Fruit fly (Drosophila melanogaster) whole organism, prepupa: Measurements from ENCODE around the gene Pgant5.
A peak's percentile ranks its signal among the peaks of the same experiment; 100 is the strongest.

Experiments
- Blimp-1 ChIP-seq: fragments of 200-800 bp; sonication (Bioruptor generic); optimal IDR thresholded peaks from 3 replicates; lab custom pipeline; 2017; ENCODE audit warnings: missing biosample characterization, missing genetic modification characterization, mild to moderate bottlenecking, moderate library complexity, missing genetic modification reagents
- CG10631 ChIP-seq: fragments of 200-800 bp; sonication (Bioruptor generic); optimal IDR thresholded peaks from 2 replicates; lab custom pipeline; 2016; ENCODE audit warnings: missing biosample characterization, missing genetic modification characterization
- CG11294 ChIP-seq: fragments of 200-800 bp; sonication (Bioruptor generic); IDR thresholded peaks from 2 replicates; pipeline ENCODE4 v1.3.6; 2022; ENCODE audit warnings: missing biosample characterization, missing genetic modification characterization
- CG11762 ChIP-seq: fragments of 200-800 bp; sonication (Bioruptor generic); optimal IDR thresholded peaks from 3 replicates; lab custom pipeline; 2016; ENCODE audit warnings: missing biosample characterization, missing genetic modification characterization; ENCODE audit not compliant: insufficient read depth
- CG1621 ChIP-seq: fragments of 200-800 bp; sonication (Bioruptor generic); optimal IDR thresholded peaks from 3 replicates; lab custom pipeline; 2018; ENCODE audit warnings: missing biosample characterization, mild to moderate bottlenecking, missing genetic modification characterization
- CG16779 ChIP-seq: fragments of 200-800 bp; sonication (Bioruptor generic); optimal IDR thresholded peaks from 3 replicates; lab custom pipeline; 2017; ENCODE audit warnings: missing biosample characterization, mild to moderate bottlenecking, missing genetic modification characterization
- CG31627 ChIP-seq: fragments of 200-800 bp; sonication (Bioruptor generic); optimal IDR thresholded peaks from 3 replicates; lab custom pipeline; 2016; ENCODE audit warnings: missing biosample characterization, missing genetic modification characterization
- CG32006 ChIP-seq: fragments of 200-800 bp; sonication (Bioruptor generic); optimal IDR thresholded peaks from 3 replicates; lab custom pipeline; 2017; ENCODE audit warnings: missing biosample characterization, mild to moderate bottlenecking, missing genetic modification characterization
- CG3919 ChIP-seq: fragments of 200-800 bp; sonication (Bioruptor generic); optimal IDR thresholded peaks from 3 replicates; lab custom pipeline; 2016; ENCODE audit warnings: missing biosample characterization, missing genetic modification characterization
- CG4318 ChIP-seq: fragments of 200-800 bp; sonication (Bioruptor generic); optimal IDR thresholded peaks from 3 replicates; lab custom pipeline; 2017; ENCODE audit warnings: missing biosample characterization, mild to moderate bottlenecking, missing genetic modification characterization
- CG6276 ChIP-seq: fragments of 200-800 bp; sonication (Bioruptor generic); optimal IDR thresholded peaks from 2 replicates; lab custom pipeline; 2017; ENCODE audit warnings: missing biosample characterization, mild to moderate bottlenecking, missing genetic modification characterization
- CG6792 ChIP-seq: fragments of 200-800 bp; sonication (Bioruptor generic); optimal IDR thresholded peaks from 3 replicates; lab custom pipeline; 2016; ENCODE audit warnings: missing biosample characterization, missing genetic modification characterization
- CG7368 ChIP-seq: fragments of 200-800 bp; sonication (Bioruptor generic); optimal IDR thresholded peaks from 3 replicates; lab custom pipeline; 2016; ENCODE audit warnings: missing biosample characterization, missing genetic modification characterization
- CG8119 ChIP-seq: fragments of 200-800 bp; sonication (Bioruptor generic); IDR thresholded peaks from 3 replicates; pipeline ENCODE4 v1.3.6; 2022; ENCODE audit warnings: missing biosample characterization, missing genetic modification characterization
- CG8632 ChIP-seq: fragments of 200-800 bp; sonication (Bioruptor generic); optimal IDR thresholded peaks from 3 replicates; lab custom pipeline; 2016; ENCODE audit warnings: missing biosample characterization, missing genetic modification characterization
- Eip78C ChIP-seq: fragments of 200-800 bp; sonication (Bioruptor generic); peaks from one replicate; lab custom pipeline; 2016; ENCODE audit warnings: missing biosample characterization, missing genetic modification characterization
- Eip93F ChIP-seq: fragments of 200-800 bp; sonication (Bioruptor generic); optimal IDR thresholded peaks from 2 replicates; lab custom pipeline; 2016; ENCODE audit warnings: missing biosample characterization, mild to moderate bottlenecking, missing genetic modification characterization
- Gug ChIP-seq: fragments of 200-800 bp; sonication (Bioruptor generic); IDR thresholded peaks from 2 replicates; pipeline ENCODE4 v1.3.6; 2022; ENCODE audit warnings: missing biosample characterization, missing genetic modification characterization
- Hr38 ChIP-seq: sonication (Bioruptor generic); optimal IDR thresholded peaks from 2 replicates; lab custom pipeline; 2016; ENCODE audit warnings: missing biosample characterization, missing genetic modification characterization
- Hr39 ChIP-seq: fragments of 200-800 bp; sonication (Bioruptor generic); optimal IDR thresholded peaks from 2 replicates; lab custom pipeline; 2016; ENCODE audit warnings: missing biosample characterization, missing genetic modification characterization
- Lpt ChIP-seq: fragments of 200-800 bp; sonication (Bioruptor generic); optimal IDR thresholded peaks from 3 replicates; lab custom pipeline; 2016; ENCODE audit warnings: missing biosample characterization, missing genetic modification characterization
- Met ChIP-seq: fragments of 200-800 bp; sonication (Bioruptor generic); optimal IDR thresholded peaks from 3 replicates; lab custom pipeline; 2016; ENCODE audit warnings: missing biosample characterization, missing genetic modification characterization
- OdsH ChIP-seq: fragments of 200-800 bp; sonication (Bioruptor generic); optimal IDR thresholded peaks from 3 replicates; lab custom pipeline; 2016; ENCODE audit warnings: missing biosample characterization, missing genetic modification characterization
- Sox102F ChIP-seq: fragments of 200-800 bp; sonication (Bioruptor generic); optimal IDR thresholded peaks from 2 replicates; lab custom pipeline; 2016; ENCODE audit warnings: missing biosample characterization, mild to moderate bottlenecking, missing genetic modification characterization
- Sox14 ChIP-seq: fragments of 200-800 bp; sonication (Bioruptor generic); optimal IDR thresholded peaks from 3 replicates; lab custom pipeline; 2016; ENCODE audit warnings: missing biosample characterization, missing genetic modification characterization
- Sox15 ChIP-seq: fragments of 200-800 bp; sonication (Bioruptor generic); optimal IDR thresholded peaks from 3 replicates; lab custom pipeline; 2016; ENCODE audit warnings: missing biosample characterization, missing genetic modification characterization
- dac ChIP-seq: fragments of 200-800 bp; sonication (Bioruptor generic); optimal IDR thresholded peaks from 2 replicates; lab custom pipeline; 2017; ENCODE audit warnings: missing biosample characterization, mild to moderate bottlenecking, missing genetic modification characterization
- dsx ChIP-seq: fragments of 200-800 bp; optimal IDR thresholded peaks from 3 replicates; lab custom pipeline; 2019; ENCODE audit warnings: missing biosample characterization, mild to moderate bottlenecking, missing genetic modification characterization, moderate library complexity; ENCODE audit not compliant: poor library complexity, severe bottlenecking
- eg ChIP-seq: fragments of 200-800 bp; sonication (Bioruptor generic); IDR thresholded peaks from 3 replicates; pipeline ENCODE4 v1.3.6; 2022; ENCODE audit warnings: missing biosample characterization, missing genetic modification characterization
- fd85E ChIP-seq: fragments of 200-800 bp; sonication (Bioruptor generic); optimal IDR thresholded peaks from 3 replicates; lab custom pipeline; 2016; ENCODE audit warnings: missing biosample characterization, missing genetic modification characterization
- fkh ChIP-seq: fragments of 200-800 bp; sonication (Bioruptor generic); optimal IDR thresholded peaks from 3 replicates; lab custom pipeline; 2017; ENCODE audit warnings: missing biosample characterization, mild to moderate bottlenecking, missing genetic modification characterization, moderate library complexity
- net ChIP-seq: fragments of 200-800 bp; sonication (Bioruptor generic); optimal IDR thresholded peaks from 3 replicates; lab custom pipeline; 2016; ENCODE audit warnings: missing biosample characterization, missing genetic modification characterization
- ss ChIP-seq, 2 experiments: fragments of 200-800 bp; sonication (Bioruptor generic); optimal IDR thresholded peaks; 2 replicates in 1 of 2; 3 replicates in 1 of 2; lab custom pipeline; 2017 to 2018; ENCODE audit warnings: mild to moderate bottlenecking in 2 of 2, missing biosample characterization in 2 of 2, missing genetic modification characterization in 2 of 2, moderate library complexity in 1 of 2
- svp ChIP-seq: fragments of 200-800 bp; sonication (Bioruptor generic); peaks from one replicate; lab custom pipeline; 2016; ENCODE audit warnings: missing biosample characterization, missing genetic modification characterization
- vri ChIP-seq: fragments of 200-800 bp; sonication (Bioruptor generic); optimal IDR thresholded peaks from 3 replicates; lab custom pipeline; 2016; ENCODE audit warnings: missing biosample characterization, mild to moderate bottlenecking, missing genetic modification characterization

Gene Pgant5

dm6 chr2L:5036120-5036519 is 57.3 kb downstream of the Pgant5 start:
- no peak for TF ChIP-seq Gug
- TF ChIP-seq CG11762 (GFP tag; lab: Kevin White, UChicago) = no peak
- TF ChIP-seq Hr38 (GFP tag; lab: Kevin White, UChicago) = no peak
- TF ChIP-seq CG11294 (GFP tag; lab: Robert Waterston, UW) = no peak
- no peak for TF ChIP-seq fd85E (GFP tag; lab: Kevin White, UChicago)
- TF ChIP-seq OdsH (GFP tag; lab: Kevin White, UChicago) = no peak
- no peak for TF ChIP-seq CG1621 (tag; lab: Kevin White, UChicago)
- no peak for TF ChIP-seq Eip93F (GFP tag; lab: Kevin White, UChicago)
- TF ChIP-seq CG6276 = no peak
- no peak for TF ChIP-seq net (GFP tag; lab: Kevin White, UChicago)
- no peak for TF ChIP-seq Blimp-1 (GFP tag; lab: Kevin White, UChicago)
- no peak for TF ChIP-seq vri (GFP tag; lab: Kevin White, UChicago)
- no peak for TF ChIP-seq CG16779 (tag; lab: Kevin White, UChicago)
- TF ChIP-seq CG6792 (GFP tag; lab: Kevin White, UChicago) = no peak
- no peak for TF ChIP-seq dsx (GFP tag; lab: Kevin White, UChicago)

- no peak for TF ChIP-seq CG4318 (GFP tag; lab: Kevin White, UChicago)
These were observed 61.5 kb downstream of the Pgant5 start for dm6 chr2L:5031886-5032285.

- no peak for TF ChIP-seq Met (GFP tag; lab: Kevin White, UChicago)
- no peak for TF ChIP-seq CG8632 (GFP tag; lab: Kevin White, UChicago)
- TF ChIP-seq CG32006 (GFP tag; lab: Kevin White, UChicago) = no peak
- TF ChIP-seq CG7368 (GFP tag; lab: Kevin White, UChicago) = no peak
- TF ChIP-seq CG16779 (tag; lab: Kevin White, UChicago) = no peak
- TF ChIP-seq CG3919 (GFP tag; lab: Kevin White, UChicago) = no peak
- TF ChIP-seq Eip78C = no peak
- no peak for TF ChIP-seq Sox14 (GFP tag; lab: Kevin White, UChicago)
- TF ChIP-seq CG31627 (GFP tag; lab: Kevin White, UChicago) = no peak
- TF ChIP-seq CG11294 (GFP tag; lab: Robert Waterston, UW) = no peak
- TF ChIP-seq Sox15 (GFP tag; lab: Kevin White, UChicago) = no peak
- TF ChIP-seq Hr39 (GFP tag; lab: Kevin White, UChicago) = no peak
- TF ChIP-seq fkh (GFP tag; lab: Kevin White, UChicago) = no peak
- TF ChIP-seq Lpt (GFP tag; lab: Kevin White, UChicago) = no peak
- no peak for TF ChIP-seq fd85E (GFP tag; lab: Kevin White, UChicago)
- no peak for TF ChIP-seq ss (GFP tag; optimal IDR thresholded peaks at IDR 0.05; lab: Kevin White, UChicago)
- no peak for TF ChIP-seq CG10631 (GFP tag; lab: Kevin White, UChicago)
- TF ChIP-seq, all 60 proteins: peak for 0
These were observed 62.0 kb downstream of the Pgant5 start for dm6 chr2L:5031399-5031798.

- TF ChIP-seq dsx (GFP tag; lab: Kevin White, UChicago) = no peak
- TF ChIP-seq CG8119 (GFP tag; lab: Robert Waterston, UW) = no peak
- TF ChIP-seq Eip93F (GFP tag; lab: Kevin White, UChicago) = no peak
- no peak for TF ChIP-seq Sox102F (GFP tag; lab: Kevin White, UChicago)
- TF ChIP-seq eg (GFP tag; lab: Robert Waterston, UW) = no peak
- TF ChIP-seq svp (GFP tag; lab: Kevin White, UChicago) = peak; percentile 99
- no peak for TF ChIP-seq dac (GFP tag; lab: Kevin White, UChicago)
These were observed 62.9 kb downstream of the Pgant5 start for dm6 chr2L:5030535-5030934.
